Fruit fly (Drosophila melanogaster) whole organism, wandering third instar larva: ENCODE data around the gene CG8565.

Experiments
- Abd-B ChIP-seq: fragments of >200 bp; optimal IDR thresholded peaks from 2 replicates; lab custom pipeline; 2017; ENCODE audit warnings: missing biosample characterization, missing genetic modification characterization
- CG32264 ChIP-seq: fragments of 200-800 bp; sonication (Bioruptor generic); optimal IDR thresholded peaks from 2 replicates; lab custom pipeline; 2016; ENCODE audit warnings: missing biosample characterization, missing genetic modification characterization
- CG9705 ChIP-seq: fragments of 200-800 bp; sonication (Bioruptor generic); optimal IDR thresholded peaks from 2 replicates; lab custom pipeline; 2018; ENCODE audit warnings: missing biosample characterization, mild to moderate bottlenecking, missing genetic modification characterization
- CrebA ChIP-seq: fragments of 200-800 bp; sonication (Bioruptor generic); optimal IDR thresholded peaks from 2 replicates; lab custom pipeline; 2016; ENCODE audit warnings: missing biosample characterization, mild to moderate bottlenecking, missing genetic modification characterization, borderline replicate concordance
- Dfd ChIP-seq: fragments of >200 bp; optimal IDR thresholded peaks from 2 replicates; lab custom pipeline; 2017; ENCODE audit warnings: missing biosample characterization, missing genetic modification characterization
- HLH106 ChIP-seq: fragments of 200-800 bp; optimal IDR thresholded peaks from 3 replicates; lab custom pipeline; 2019; ENCODE audit warnings: missing biosample characterization, mild to moderate bottlenecking, missing genetic modification characterization, moderate library complexity
- Hnf4 ChIP-seq: fragments of 200-800 bp; sonication (Bioruptor generic); optimal IDR thresholded peaks from 2 replicates; lab custom pipeline; 2016; ENCODE audit warnings: missing biosample characterization, mild to moderate bottlenecking, missing genetic modification characterization
- Hr78 ChIP-seq: fragments of >200 bp; optimal IDR thresholded peaks from 2 replicates; lab custom pipeline; 2017; ENCODE audit warnings: missing biosample characterization, missing genetic modification characterization
- Hr83 ChIP-seq: fragments of 200-300 bp; sonication (Bioruptor generic); optimal IDR thresholded peaks from 2 replicates; lab custom pipeline; 2016; ENCODE audit warnings: missing biosample characterization, mild to moderate bottlenecking, missing genetic modification characterization, moderate library complexity; ENCODE audit not compliant: poor library complexity, severe bottlenecking
- Myc ChIP-seq: fragments of >200 bp; optimal IDR thresholded peaks from 2 replicates; lab custom pipeline; 2017
- N ChIP-seq: fragments of >200 bp; optimal IDR thresholded peaks from 2 replicates; lab custom pipeline; 2018; ENCODE audit warnings: missing biosample characterization, missing external identifiers, missing genetic modification characterization
- Rel ChIP-seq, 2 experiments: fragments of 200-800 bp; sonication (Bioruptor generic) in 1 of 2; optimal IDR thresholded peaks; 2 replicates in 1 of 2; 3 replicates in 1 of 2; lab custom pipeline; 2016 to 2019; ENCODE audit warnings: mild to moderate bottlenecking in 2 of 2, missing biosample characterization in 2 of 2, missing genetic modification characterization in 2 of 2, moderate library complexity in 1 of 2
- Sp1 ChIP-seq: fragments of 200-800 bp; sonication (Bioruptor generic); optimal IDR thresholded peaks from 3 replicates; lab custom pipeline; 2019; ENCODE audit warnings: missing biosample characterization, mild to moderate bottlenecking, missing genetic modification characterization, moderate library complexity
- dmrt93B ChIP-seq: fragments of 200-800 bp; sonication (Bioruptor generic); optimal IDR thresholded peaks from 2 replicates; lab custom pipeline; 2018; ENCODE audit warnings: missing biosample characterization, mild to moderate bottlenecking, missing genetic modification characterization
- ey ChIP-seq: fragments of 200-800 bp; sonication (Bioruptor generic); optimal IDR thresholded peaks from 2 replicates; lab custom pipeline; 2016; ENCODE audit warnings: missing biosample characterization, missing genetic modification characterization
- foxo ChIP-seq, 2 experiments: fragments of 200-800 bp; sonication (Bioruptor generic); optimal IDR thresholded peaks; 2 replicates in 1 of 2; 3 replicates in 1 of 2; lab custom pipeline; 2016 to 2017; ENCODE audit warnings: missing biosample characterization in 2 of 2, missing genetic modification characterization in 2 of 2
- fru ChIP-seq: fragments of 200-800 bp; sonication (Bioruptor generic); optimal IDR thresholded peaks from 3 replicates; lab custom pipeline; 2016; ENCODE audit warnings: missing biosample characterization, mild to moderate bottlenecking, missing genetic modification characterization
- lola ChIP-seq: fragments of >200 bp; optimal IDR thresholded peaks from 2 replicates; lab custom pipeline; 2017; ENCODE audit warnings: missing biosample characterization, missing genetic modification characterization
- psq ChIP-seq: fragments of 200-800 bp; sonication (Bioruptor generic); optimal IDR thresholded peaks from 3 replicates; lab custom pipeline; 2017; ENCODE audit warnings: missing biosample characterization, mild to moderate bottlenecking, missing genetic modification characterization, moderate library complexity
- rgr ChIP-seq: fragments of 200-800 bp; sonication (Bioruptor generic); optimal IDR thresholded peaks from 3 replicates; lab custom pipeline; 2016; ENCODE audit warnings: missing biosample characterization, mild to moderate bottlenecking, missing genetic modification characterization
- sage ChIP-seq: fragments of 200-800 bp; sonication (Bioruptor generic); optimal IDR thresholded peaks from 2 replicates; lab custom pipeline; 2016; ENCODE audit warnings: missing biosample characterization, mild to moderate bottlenecking, missing genetic modification characterization
- woc ChIP-seq: sonication (Bioruptor generic); optimal IDR thresholded peaks from 2 replicates; lab custom pipeline; 2016; ENCODE audit warnings: missing biosample characterization, mild to moderate bottlenecking, missing genetic modification characterization

CG8565 gene

DNA sequence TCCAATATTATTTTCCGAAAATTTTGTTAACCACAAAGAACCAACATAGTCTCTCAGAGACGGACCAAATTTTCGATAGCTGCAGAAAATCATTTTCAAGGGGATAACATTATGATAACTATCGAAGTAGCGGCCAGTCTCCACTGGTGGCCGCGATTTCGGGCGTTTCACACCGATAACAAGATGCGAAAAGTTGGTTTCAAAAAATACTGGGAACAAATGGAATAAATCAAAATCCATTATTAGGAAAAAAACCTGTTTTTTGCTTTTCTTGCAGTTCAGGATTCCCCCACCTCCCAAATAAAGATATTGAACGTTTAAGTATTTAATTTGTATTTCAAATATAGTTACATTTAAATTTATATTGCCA lies 49.6 kb downstream of the CG8565 start, which contains the start of gene tay:
Gene tay (minus strand): TSS at position 65 of the 370 bp plus-strand sequence.
- TF ChIP-seq Hr83 (GFP tag; lab: Kevin White, UChicago), result peak; percentile 4
- no peak for TF ChIP-seq Hr78 (GFP tag; lab: Kevin White, UChicago)
- TF ChIP-seq Rel (GFP tag; optimal IDR thresholded peaks at IDR 0.05; lab: Kevin White, UChicago), result no peak
- peak; percentile 44 for TF ChIP-seq Rel (tag; optimal IDR thresholded peaks at IDR 0.05; lab: Kevin White, UChicago)
- peak; percentile 15 for TF ChIP-seq rgr (GFP tag; lab: Kevin White, UChicago)
- peak; percentile 18 for TF ChIP-seq Myc (lab: Kevin White, UChicago)
- TF ChIP-seq CG9705 (GFP tag; lab: Kevin White, UChicago), result no peak

DNA sequence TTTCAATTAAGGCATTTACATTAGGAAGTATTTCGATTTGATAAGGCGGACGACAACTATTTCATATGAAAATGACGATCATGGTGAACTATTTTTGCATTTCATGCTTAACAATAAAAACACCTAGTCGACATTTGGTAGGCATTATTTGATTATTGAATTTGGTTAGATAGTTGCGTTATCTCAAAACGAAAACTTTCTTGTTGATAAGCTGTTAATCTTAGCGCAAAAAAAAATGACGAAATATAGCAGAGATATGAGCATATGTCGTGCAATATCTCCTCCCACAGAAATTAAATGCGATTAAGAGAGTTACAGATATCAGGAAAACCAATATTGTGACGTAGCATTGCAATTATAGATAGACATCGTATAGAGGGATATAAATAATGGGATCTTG lies 51.1 kb downstream of the CG8565 start:
- no peak for TF ChIP-seq Myc (lab: Kevin White, UChicago)
- TF ChIP-seq Hr78 (GFP tag; lab: Kevin White, UChicago), result no peak
- no peak for TF ChIP-seq dmrt93B (GFP tag; lab: Kevin White, UChicago)
- TF ChIP-seq, all 38 proteins: peak for 0

- TF ChIP-seq sage, result no peak
- TF ChIP-seq foxo (GFP tag; optimal IDR thresholded peaks at IDR 0.05; lab: Kevin White, UChicago), result peak in 1 of 2 experiments; percentile 29
- peak; percentile 2 for TF ChIP-seq fru (GFP tag; lab: Kevin White, UChicago)
- peak; percentile 30 for TF ChIP-seq rgr (GFP tag; lab: Kevin White, UChicago)
- TF ChIP-seq Hnf4 (GFP tag; lab: Kevin White, UChicago), result peak; percentile 17
- no peak for TF ChIP-seq CG32264 (GFP tag; lab: Kevin White, UChicago)
- peak; percentile 12 for TF ChIP-seq psq
- TF ChIP-seq woc (GFP tag; lab: Kevin White, UChicago), result peak; percentile 41
- no peak for TF ChIP-seq CrebA (GFP tag; lab: Kevin White, UChicago)
- TF ChIP-seq N, result peak; percentile 74
- no peak for TF ChIP-seq Abd-B (GFP tag; lab: Kevin White, UChicago)
- TF ChIP-seq Dfd (GFP tag; lab: Kevin White, UChicago), result no peak
- peak; percentile 51 for TF ChIP-seq HLH106
- peak; percentile 1 for TF ChIP-seq ey
- peak; percentile 29 for TF ChIP-seq Sp1 (GFP tag; lab: Kevin White, UChicago)
- TF ChIP-seq lola, result no peak
Measured at dm6 chrX:15889780-15890608, 52.4 kb downstream of the CG8565 start, which contains the start of the genes MSBP and CG15916. MSBP (minus strand) TSS chrX:15890109. CG15916 (plus strand) TSS chrX:15890589.
